Fruit fly (Drosophila melanogaster): Measurements from ENCODE around the gene Nrx-1.
A peak's percentile ranks its signal among the peaks of the same experiment; 100 is the strongest.

Nrx-1 gene

DNA sequence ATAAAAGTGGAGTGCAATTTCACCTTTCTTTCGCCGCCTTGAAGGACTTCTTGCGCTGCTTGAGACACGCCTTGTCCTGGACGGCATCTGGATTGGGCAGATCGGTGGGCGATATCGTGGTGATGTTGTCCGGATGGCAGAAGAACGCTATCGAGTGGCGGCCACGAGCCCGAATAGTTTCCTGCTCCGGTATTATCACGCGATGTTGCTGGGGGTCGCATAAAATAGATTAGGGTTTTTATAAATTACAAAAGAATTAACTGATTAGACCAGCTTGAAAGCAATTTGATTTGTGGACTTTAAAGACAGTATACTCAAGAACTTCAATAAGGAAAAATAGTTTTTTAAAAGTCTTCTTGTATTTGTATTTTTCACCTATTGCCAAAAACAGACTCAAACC is 52.2 kb downstream of the Nrx-1 start (continued):
- TF ChIP-seq CG2889 (GFP tag; IDR thresholded peaks at IDR 0.05) (no peak), CG13894 (tag; optimal IDR thresholded peaks at IDR 0.05) (no peak), bsh (GFP tag; optimal IDR thresholded peaks at IDR 0.05) (no peak), kah (GFP tag; optimal IDR thresholded peaks at IDR 0.05) (no peak)

DNA sequence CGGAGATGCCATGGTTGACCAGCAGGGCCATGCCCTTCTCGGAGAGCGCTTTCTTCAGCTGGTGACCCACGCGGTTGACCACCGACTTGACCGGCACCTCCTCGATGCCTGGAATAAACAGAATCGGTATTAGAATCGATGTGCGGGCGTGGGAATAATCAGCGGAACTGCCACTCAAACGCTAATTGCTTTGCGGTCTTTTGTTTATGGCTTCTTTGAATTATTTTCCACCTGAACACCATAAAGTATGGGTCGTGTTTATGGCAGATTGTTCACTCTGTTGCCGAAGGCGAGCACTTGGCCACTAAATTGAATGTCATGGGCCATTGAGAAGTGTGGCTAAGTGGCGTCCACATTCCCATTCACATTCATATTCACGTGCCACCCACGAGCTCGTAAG is 53.7 kb downstream of the Nrx-1 start:
- no peak for TF ChIP-seq E2f2 (GFP tag; IDR thresholded peaks at IDR 0.05)
- TF ChIP-seq Stat92E (GFP tag; optimal IDR thresholded peaks at IDR 0.05): no peak
- TF ChIP-seq chn (GFP tag; optimal IDR thresholded peaks at IDR 0.05): no peak
- no peak for TF ChIP-seq dpn (GFP tag; optimal IDR thresholded peaks at IDR 0.05)
- TF ChIP-seq Hey (tag; optimal IDR thresholded peaks at IDR 0.05): peak; percentile 4
- no peak for TF ChIP-seq PHDP (tag; optimal IDR thresholded peaks at IDR 0.05)
- TF ChIP-seq CG13775 (GFP tag; optimal IDR thresholded peaks at IDR 0.05): no peak
- TF ChIP-seq H2.0 (GFP tag; IDR thresholded peaks at IDR 0.05): no peak
- no peak for TF ChIP-seq CG18476 (GFP tag; optimal IDR thresholded peaks at IDR 0.05)
- no peak for TF ChIP-seq CG3065 (GFP tag; optimal IDR thresholded peaks at IDR 0.05)
- TF ChIP-seq nom (GFP tag; optimal IDR thresholded peaks at IDR 0.05): no peak
- no peak for TF ChIP-seq lilli (GFP tag; optimal IDR thresholded peaks at IDR 0.05)
- TF ChIP-seq Antp (GFP tag; optimal IDR thresholded peaks at IDR 0.05): no peak
- TF ChIP-seq CG12744 (GFP tag; optimal IDR thresholded peaks at IDR 0.05): no peak
- TF ChIP-seq sug (tag; optimal IDR thresholded peaks at IDR 0.05): peak; percentile 63
- TF ChIP-seq otp (GFP tag; IDR thresholded peaks at IDR 0.05): no peak
- TF ChIP-seq CG15696 (tag; optimal IDR thresholded peaks at IDR 0.05): no peak
- TF ChIP-seq CG3726 (GFP tag; IDR thresholded peaks at IDR 0.05): no peak
- no peak for TF ChIP-seq Doc2 (GFP tag; IDR thresholded peaks at IDR 0.05)
- peak; percentile 7 for TF ChIP-seq CG34376 (GFP tag; optimal IDR thresholded peaks at IDR 0.05)
- no peak for TF ChIP-seq sc (optimal IDR thresholded peaks at IDR 0.05)
- no peak for TF ChIP-seq sc (GFP tag; optimal IDR thresholded peaks at IDR 0.05)
- peak; percentile 68 for TF ChIP-seq Med (GFP tag)
- TF ChIP-seq cwo (GFP tag; optimal IDR thresholded peaks at IDR 0.05): peak; percentile 46
- TF ChIP-seq gce (GFP tag; IDR thresholded peaks at IDR 0.05): no peak
- no peak for TF ChIP-seq run (tag; optimal IDR thresholded peaks at IDR 0.05)
- TF ChIP-seq kay (GFP tag; optimal IDR thresholded peaks at IDR 0.05): no peak
- TF ChIP-seq ham (GFP tag; IDR thresholded peaks at IDR 0.05): no peak
- no peak for TF ChIP-seq tll (GFP tag; optimal IDR thresholded peaks at IDR 0.05)
- no peak for TF ChIP-seq yki (optimal IDR thresholded peaks at IDR 0.05)
- TF ChIP-seq CG2199 (GFP tag; IDR thresholded peaks at IDR 0.05): no peak
- TF ChIP-seq CG3838 (GFP tag; optimal IDR thresholded peaks at IDR 0.05): no peak
- TF ChIP-seq Meics (GFP tag; optimal IDR thresholded peaks at IDR 0.05): no peak
- TF ChIP-seq HLH3B (GFP tag; IDR thresholded peaks at IDR 0.05): no peak
- TF ChIP-seq CG8281 (tag; optimal IDR thresholded peaks at IDR 0.05): no peak
- no peak for TF ChIP-seq hb (GFP tag; IDR thresholded peaks at IDR 0.05; ENCODE audit: partially characterized antibody)
- no peak for TF ChIP-seq CG12769 (tag; optimal IDR thresholded peaks at IDR 0.05)
- no peak for TF ChIP-seq dmrt11E (tag; optimal IDR thresholded peaks at IDR 0.05)
- TF ChIP-seq Lhr (GFP tag; optimal IDR thresholded peaks at IDR 0.05): no peak
- no peak for TF ChIP-seq CG14050 (GFP tag; IDR thresholded peaks at IDR 0.05)
- no peak for TF ChIP-seq pnt (GFP tag; optimal IDR thresholded peaks at IDR 0.05)
- no peak for TF ChIP-seq CG6854 (GFP tag; optimal IDR thresholded peaks at IDR 0.05)
- TF ChIP-seq Rfx (GFP tag; IDR thresholded peaks at IDR 0.05): 0 out of 2 replicates have a peak, but pooled peaks have one; percentile 7
- no peak for TF ChIP-seq CG7357 (GFP tag; IDR thresholded peaks at IDR 0.05)
- TF ChIP-seq Hmx (GFP tag; optimal IDR thresholded peaks at IDR 0.05): no peak
- TF ChIP-seq exex (tag; optimal IDR thresholded peaks at IDR 0.05): peak; percentile 86
- TF ChIP-seq CG10274 (GFP tag; optimal IDR thresholded peaks at IDR 0.05): no peak

All from whole organism, embryonic.